Fruit fly (Drosophila melanogaster) whole organism: Measurements from ENCODE around the gene CG12589.

Source experiments
- CG8478 ChIP-seq: fragments of >200 bp; optimal IDR thresholded peaks from 2 replicates; lab custom pipeline; 2018; ENCODE audit warnings: inconsistent platforms
- Dll ChIP-seq: fragments of >200 bp; optimal IDR thresholded peaks from 2 replicates; lab custom pipeline; 2017
- EcR ChIP-seq, 2 experiments: fragments of >200 bp; optimal IDR thresholded peaks; 2 replicates each; lab custom pipeline; 2017; ENCODE audit warnings: missing biosample characterization in 2 of 2, missing genetic modification characterization in 2 of 2, missing genetic modification reagents in 2 of 2
- pan ChIP-seq: fragments of >200 bp; optimal IDR thresholded peaks from 2 replicates; lab custom pipeline; 2017
- psq ChIP-seq: fragments of >200 bp; optimal IDR thresholded peaks from 2 replicates; lab custom pipeline; 2017
- usp ChIP-seq: fragments of >200 bp; optimal IDR thresholded peaks from 2 replicates; lab custom pipeline; 2017; ENCODE audit warnings: missing biosample characterization, missing genetic modification characterization, mixed read lengths

Gene CG12589

DNA sequence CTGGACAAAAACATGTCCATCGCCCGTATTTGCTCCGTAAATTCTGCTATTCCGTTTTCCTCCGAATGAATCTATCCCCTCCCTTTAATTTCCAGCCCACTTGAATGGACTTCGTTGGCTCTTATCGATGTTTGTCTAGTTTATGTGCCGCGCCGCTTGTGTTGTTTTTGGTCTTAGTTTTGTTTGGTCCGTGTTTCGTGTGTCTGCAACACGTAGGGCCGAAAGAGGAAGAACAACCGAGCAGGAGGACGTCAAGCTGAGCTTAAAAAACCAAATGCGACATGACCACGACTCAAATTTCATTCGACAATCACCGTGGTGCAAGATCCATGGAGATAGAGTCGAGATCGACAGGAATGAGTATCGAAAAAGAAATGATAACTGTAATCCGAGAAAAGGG is 34.6 kb downstream of the CG12589 start:
- no peak for TF ChIP-seq EcR (GFP tag; optimal IDR thresholded peaks at IDR 0.05; lab: Kevin White, UChicago)
- no peak for TF ChIP-seq pan (lab: Kevin White, UChicago)
- TF ChIP-seq CG8478 (lab: Kevin White, UChicago) = no peak
- no peak for TF ChIP-seq Dll (lab: Kevin White, UChicago)
- no peak for TF ChIP-seq psq
- no peak for TF ChIP-seq usp (GFP tag; lab: Kevin White, UChicago)

DNA sequence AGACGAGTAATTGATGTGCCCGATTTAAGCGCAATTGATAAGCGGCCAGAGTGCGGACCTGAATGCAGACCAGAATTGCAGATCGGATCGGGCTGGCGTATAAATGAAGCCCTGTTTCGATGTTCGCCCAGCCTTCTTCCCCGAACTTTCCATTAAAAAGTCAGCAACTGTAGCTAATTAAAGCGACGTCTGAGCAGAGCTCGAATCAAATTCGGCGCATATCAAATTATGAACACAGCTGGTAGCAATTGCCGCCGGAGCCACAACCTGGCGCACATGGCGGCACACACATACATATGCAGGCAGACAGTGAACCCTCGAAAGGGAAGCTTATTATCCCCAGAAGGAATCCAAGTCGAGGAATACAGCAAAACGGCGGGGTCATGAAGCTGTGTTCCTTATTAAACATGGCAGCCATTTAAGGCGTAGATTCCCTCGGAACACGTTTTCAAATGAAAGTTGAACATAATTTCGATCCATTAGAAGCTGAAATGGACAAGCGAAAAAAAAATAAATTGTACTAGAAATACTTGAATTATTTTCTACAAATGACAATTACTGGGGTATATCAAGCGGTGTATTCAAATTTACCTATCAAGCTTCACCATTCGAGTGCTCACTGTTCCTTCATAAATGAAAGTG is 35.3 kb downstream of the CG12589 start:
- no peak for TF ChIP-seq CG8478 (lab: Kevin White, UChicago)
- TF ChIP-seq Dll (lab: Kevin White, UChicago) = no peak
- TF ChIP-seq EcR (GFP tag; optimal IDR thresholded peaks at IDR 0.05; lab: Kevin White, UChicago) = no peak
- no peak for TF ChIP-seq usp (GFP tag; lab: Kevin White, UChicago)
- no peak for TF ChIP-seq psq
- no peak for TF ChIP-seq pan (lab: Kevin White, UChicago)

DNA sequence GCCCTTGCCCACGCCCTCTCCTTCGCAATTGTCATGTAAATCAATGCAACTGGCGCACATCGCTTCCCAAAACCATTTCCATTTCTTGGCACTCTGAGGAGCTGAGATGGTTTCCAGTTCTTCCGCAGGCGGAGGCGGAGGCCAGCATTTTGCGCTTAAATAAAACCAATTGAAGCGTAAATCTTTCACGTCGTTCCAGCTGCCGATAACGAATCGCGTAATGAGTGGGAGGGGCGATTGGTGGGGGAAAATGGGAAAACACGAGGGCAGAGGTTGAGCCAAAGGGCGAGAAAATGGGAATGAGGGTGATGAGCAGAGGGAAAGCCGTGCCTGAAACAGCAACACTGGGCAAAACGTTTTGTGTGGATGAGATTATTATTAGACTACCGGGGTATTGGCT is 36.4 kb downstream of the CG12589 start:
- TF ChIP-seq Dll (lab: Kevin White, UChicago) (no peak), psq (no peak), usp (GFP tag; lab: Kevin White, UChicago) (no peak), CG8478 (lab: Kevin White, UChicago) (no peak), pan (lab: Kevin White, UChicago) (no peak), EcR (GFP tag; optimal IDR thresholded peaks at IDR 0.05; lab: Kevin White, UChicago) (no peak)

DNA sequence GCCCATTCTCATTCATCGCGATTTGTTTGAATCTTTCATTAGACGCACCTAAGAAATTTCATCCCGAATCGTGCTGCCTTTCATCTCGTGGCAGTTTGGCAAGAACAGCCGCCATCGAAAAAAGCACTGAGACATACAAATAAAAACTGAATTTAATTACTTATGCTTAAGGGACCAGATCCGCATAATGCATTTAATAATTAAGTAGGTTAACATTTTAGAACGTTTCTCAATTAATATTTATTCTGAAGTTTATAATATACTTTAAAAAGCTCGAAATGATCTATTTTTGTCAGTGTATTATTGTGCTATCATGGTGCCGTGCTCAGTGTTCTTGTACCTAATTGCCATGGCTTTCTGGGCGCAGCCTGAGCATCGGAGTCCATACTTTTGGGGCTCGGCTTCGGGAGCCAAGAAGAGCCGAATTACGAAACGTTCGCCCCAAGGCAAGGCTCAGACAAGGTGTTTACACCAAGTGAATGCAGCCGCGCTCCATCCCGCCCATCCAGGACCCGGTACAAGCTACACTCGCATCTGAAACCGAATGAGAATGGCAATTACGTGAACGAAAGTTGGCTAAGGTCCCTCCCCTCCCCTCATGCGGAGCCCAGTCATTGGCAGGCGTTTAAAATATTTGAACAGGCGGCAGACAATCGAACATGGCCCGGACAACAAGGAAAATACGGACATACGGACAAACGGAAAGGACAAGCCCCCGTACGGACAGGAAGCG is 38.3 kb downstream of the CG12589 start:
- TF ChIP-seq pan (lab: Kevin White, UChicago) (no peak), Dll (lab: Kevin White, UChicago) (peak; percentile 78)

DNA sequence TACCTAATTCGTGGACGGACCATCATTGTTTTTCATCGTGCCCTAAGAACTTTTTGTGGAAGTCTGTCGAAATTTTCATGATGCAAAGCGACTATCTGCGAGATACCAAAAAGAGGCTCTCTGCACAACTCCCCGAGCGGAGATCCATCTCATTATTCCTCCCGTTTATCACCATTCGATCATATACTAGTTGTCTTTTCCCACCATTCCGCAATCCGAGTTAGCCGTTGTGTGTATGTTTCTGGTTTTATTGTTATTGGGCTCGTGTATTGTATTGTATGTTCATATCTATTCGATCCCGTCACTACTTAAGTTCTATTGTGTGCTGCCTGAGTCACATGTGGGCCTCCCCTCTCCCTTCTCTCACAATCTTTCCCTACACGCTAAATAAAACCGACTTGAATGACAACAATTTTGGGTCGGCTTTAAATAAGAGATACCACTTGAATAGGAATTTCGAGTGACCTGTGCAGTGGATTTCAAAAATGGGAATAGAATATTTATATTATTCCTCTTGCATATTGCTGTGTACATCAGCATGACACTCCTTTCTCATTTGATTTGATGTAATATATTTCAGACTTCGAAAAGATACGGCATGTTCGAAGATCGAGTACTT is 40.8 kb downstream of the CG12589 start:
- TF ChIP-seq Dll (lab: Kevin White, UChicago) (no peak), CG8478 (lab: Kevin White, UChicago) (no peak), usp (GFP tag; lab: Kevin White, UChicago) (no peak), pan (lab: Kevin White, UChicago) (no peak), psq (no peak), EcR (GFP tag; optimal IDR thresholded peaks at IDR 0.05; lab: Kevin White, UChicago) (no peak)

DNA sequence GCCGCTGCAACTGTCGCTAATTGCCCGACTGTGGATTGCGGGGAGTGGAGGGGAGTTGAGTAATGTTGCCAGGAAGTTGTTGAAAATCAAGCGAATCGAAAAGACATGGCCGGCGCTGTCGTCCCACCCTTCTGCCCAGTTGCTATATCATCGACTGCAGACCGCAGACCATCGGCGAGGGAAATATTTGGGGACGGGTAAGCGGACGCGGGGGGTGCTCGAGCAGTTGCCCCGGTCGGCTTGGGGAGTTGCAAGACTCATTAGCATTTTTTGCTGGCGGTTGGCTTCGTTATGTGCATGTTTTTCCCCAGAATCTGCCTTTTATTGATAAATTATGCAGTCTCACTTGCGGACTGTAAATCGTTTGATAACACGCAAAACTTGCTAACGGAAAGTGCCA is 41.6 kb downstream of the CG12589 start:
- TF ChIP-seq Dll (lab: Kevin White, UChicago) (peak; percentile 64), CG8478 (lab: Kevin White, UChicago) (no peak), pan (lab: Kevin White, UChicago) (no peak), usp (GFP tag; lab: Kevin White, UChicago) (no peak), EcR (GFP tag; optimal IDR thresholded peaks at IDR 0.05; lab: Kevin White, UChicago) (no peak), psq (no peak)

DNA sequence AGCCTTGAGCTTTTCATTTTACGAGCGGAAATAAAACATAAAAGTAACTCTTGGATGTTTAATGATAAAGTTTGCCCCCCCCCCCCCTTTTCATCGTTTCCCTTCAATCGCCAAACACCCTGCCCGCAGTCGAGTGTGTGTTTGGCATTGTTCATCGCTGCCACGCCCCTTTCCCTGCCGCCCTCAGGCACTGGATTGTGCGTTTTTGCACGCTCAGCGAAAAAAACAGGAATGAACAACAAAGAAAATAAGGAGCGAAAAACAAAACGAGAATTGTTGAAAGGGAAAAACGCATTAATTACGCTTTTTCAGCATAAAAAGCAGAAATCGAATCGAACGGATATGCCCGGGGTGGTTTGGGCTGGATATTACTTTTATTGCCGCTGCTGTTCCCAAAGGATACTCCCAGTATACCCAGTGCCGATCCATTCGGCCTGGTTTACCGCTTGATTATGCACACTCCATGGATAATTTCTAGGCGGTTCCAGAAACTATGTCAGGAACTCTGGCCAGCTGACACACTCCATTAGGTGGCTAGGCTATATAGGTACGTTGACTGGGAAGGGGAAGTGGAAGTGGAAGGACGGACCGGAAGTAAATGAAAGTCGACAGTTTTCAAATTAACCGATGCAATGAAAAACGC is 42.7 kb downstream of the CG12589 start:
- TF ChIP-seq usp (GFP tag; lab: Kevin White, UChicago) = no peak

DNA sequence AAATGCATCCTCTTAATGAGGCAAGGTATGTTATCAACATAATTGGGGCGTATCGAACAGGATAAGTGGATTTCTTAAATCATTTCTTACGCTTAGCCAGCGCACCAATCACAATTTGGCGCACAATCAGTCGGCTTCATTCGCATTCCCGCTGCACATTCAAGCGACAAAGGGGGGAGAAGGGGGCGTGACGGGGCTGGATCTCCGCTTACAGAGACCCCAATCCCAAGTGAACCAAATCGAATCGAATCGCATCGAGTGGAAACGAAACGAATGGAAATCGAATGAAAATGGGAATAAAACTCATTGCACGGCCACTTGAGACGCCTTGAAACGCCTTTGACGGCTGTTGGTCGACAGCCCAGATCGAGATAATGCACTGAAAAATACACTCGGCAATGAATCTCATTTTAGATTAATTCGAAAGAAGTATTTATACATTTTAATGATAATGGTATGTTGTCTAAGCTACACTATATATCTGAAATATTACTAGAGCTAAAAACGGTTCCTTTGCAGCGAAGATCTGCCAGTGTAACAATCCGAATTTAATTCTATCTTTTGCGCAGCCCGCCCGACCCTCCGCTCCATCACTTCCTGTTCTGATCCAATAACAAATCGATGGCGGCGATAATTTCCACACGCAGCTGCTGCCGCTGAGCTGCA is 43.5 kb downstream of the CG12589 start:
- TF ChIP-seq Dll (lab: Kevin White, UChicago) (no peak), usp (GFP tag; lab: Kevin White, UChicago) (no peak), EcR (GFP tag; optimal IDR thresholded peaks at IDR 0.05; lab: Kevin White, UChicago) (no peak), pan (lab: Kevin White, UChicago) (no peak)

DNA sequence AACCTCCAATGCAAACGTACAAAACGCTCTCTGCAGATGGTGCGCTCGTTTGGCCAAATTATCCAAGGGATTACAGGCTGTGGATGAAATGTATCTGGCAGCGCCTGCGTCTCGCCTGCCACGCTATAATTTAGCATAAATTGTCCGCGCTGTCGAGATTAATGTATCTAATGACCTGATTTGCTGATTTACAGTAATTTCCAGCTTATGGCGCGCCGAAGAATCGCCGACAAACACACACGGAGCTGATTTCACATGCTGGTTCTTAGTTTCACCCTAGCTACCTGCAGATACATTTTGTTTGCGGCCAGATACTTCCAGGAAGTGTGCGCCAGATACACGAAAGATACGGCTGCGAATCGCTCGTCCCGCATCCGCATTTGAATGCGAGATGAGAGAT is 44.5 kb downstream of the CG12589 start:
- TF ChIP-seq pan (lab: Kevin White, UChicago) (no peak), EcR (GFP tag; optimal IDR thresholded peaks at IDR 0.05; lab: Kevin White, UChicago) (no peak), psq (no peak), Dll (lab: Kevin White, UChicago) (no peak), usp (GFP tag; lab: Kevin White, UChicago) (no peak), CG8478 (lab: Kevin White, UChicago) (no peak)

DNA sequence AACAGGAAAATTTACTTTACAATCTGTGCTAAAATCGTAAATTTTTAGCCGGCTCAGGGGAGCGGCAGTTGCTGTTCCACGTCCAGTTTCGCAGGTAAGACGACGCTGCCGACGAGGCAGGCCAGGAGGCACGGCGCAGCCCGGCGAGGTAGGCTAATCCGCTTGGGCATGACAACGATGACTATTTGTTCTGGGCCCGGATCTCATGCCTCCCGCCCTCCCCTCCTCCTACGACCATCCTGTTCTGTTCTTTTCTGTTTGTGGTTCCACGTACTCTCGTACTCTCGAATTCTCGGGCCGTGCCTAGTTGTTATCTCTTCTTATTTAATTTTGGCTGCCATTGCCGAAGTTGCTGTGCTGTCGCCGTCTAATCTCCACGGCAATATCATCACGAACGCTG is 48.5 kb downstream of the CG12589 start:
- no peak for TF ChIP-seq psq
- TF ChIP-seq EcR (GFP tag; optimal IDR thresholded peaks at IDR 0.05; lab: Kevin White, UChicago) = no peak
- TF ChIP-seq CG8478 (lab: Kevin White, UChicago) = no peak

DNA sequence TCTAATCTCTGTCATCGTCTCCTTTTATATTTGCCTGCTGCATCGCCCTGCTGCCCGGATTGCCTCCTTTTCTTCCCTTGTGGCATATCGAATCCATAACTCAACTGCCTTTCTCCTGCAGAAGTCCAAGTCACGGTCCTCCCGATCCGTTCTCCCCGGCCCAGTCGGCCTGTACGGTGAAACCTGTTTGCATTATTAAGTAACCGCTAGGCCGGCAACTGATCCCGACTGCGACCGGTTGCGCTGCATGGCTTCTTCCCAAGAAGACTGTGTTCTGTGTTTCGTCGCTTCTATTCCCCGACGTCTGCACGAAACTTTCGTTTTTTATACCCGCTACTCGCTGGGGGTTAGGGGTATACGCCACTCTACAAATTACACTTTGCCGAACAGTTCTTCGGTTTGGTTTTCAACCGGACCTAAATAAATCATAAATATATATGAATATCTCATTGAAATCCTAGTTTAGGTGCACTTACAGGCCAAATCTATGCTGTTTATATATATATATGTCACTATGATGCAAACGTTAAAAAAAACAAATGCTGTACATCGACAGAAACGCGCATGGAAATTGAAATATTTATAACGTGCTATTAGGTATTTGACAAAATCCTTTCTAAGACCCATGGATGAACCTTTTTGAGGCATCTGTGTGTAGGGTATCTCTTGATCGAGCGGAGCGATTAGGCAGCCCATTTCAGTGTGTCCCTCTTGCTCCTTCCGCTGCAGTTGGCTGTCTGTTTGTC is 49.1 kb downstream of the CG12589 start:
- TF ChIP-seq EcR (GFP tag; optimal IDR thresholded peaks at IDR 0.05; lab: Kevin White, UChicago) (no peak), pan (lab: Kevin White, UChicago) (no peak), usp (GFP tag; lab: Kevin White, UChicago) (no peak)
